Fruit fly (Drosophila melanogaster): ENCODE measurements around the gene CG10068.

DNA sequence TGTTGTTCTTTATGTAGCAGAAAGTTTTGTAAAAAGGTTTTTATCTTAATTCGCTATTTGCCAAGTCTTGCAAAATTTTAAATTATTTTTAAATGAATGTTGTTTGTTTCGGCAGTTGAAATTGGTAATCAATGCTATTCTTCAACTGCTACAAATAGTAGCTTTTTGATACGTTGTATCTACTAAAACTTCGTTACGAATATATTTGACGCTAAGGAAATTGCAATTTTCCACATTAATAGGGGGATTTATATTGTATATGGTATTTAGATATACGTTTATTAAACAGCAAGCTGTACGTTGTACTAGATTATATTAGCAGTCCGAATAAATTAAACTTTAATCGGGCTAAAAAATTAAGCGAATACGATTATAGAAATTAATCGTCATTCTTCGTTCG is 3.4 kb upstream of the CG10068 start, which contains the start of gene CG31493:
- no peak for TF ChIP-seq CG8478 (optimal IDR thresholded peaks at IDR 0.05)
- no peak for TF ChIP-seq CTCF (optimal IDR thresholded peaks at IDR 0.05)

Measured in S2 (cell line).